Worm (Caenorhabditis elegans) whole organism, L4/young adult: ENCODE measurements around the gene npr-15.

Source experiments
- W03F9.2 ChIP-seq: fragments of 150-350 bp; optimal IDR thresholded peaks from 2 replicates; lab custom pipeline; 2014; ENCODE audit warnings: missing biosample characterization, missing genetic modification characterization
- dao-5 ChIP-seq: sonication (generic microtip); optimal IDR thresholded peaks from 2 replicates; lab custom pipeline; 2016; ENCODE audit warnings: missing genotype, missing genetic modification characterization, moderate library complexity, missing compliant biosample characterization
- him-1 ChIP-seq: sonication (generic microtip); optimal IDR thresholded peaks from 2 replicates; lab custom pipeline; 2016; ENCODE audit warnings: missing genotype, missing genetic modification reagents, missing genetic modification characterization, missing compliant biosample characterization

The npr-15 gene

DNA sequence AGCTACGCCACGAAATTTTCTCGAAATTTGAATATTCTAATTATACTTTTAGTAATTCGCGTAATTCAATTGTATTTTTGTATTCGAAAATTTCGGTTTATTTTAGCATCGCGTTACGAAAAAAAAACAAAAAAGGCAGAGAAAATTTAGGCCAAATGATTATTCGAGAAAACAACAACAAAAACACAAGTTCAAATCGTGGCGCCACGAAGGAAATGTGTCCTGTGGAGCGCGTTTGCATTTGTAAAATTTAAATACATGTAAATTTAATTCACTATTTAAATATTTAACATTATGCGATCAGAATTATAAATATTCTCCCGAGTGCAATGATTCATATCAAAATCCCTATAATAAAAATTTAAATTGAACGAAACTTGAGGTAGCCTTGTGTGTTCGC is 29.3 kb upstream of the npr-15 start:
- no peak for TF ChIP-seq W03F9.2 (tag; lab: Kevin White, UChicago)
- no peak for TF ChIP-seq him-1 (tag; lab: Kevin White, UChicago)
- TF ChIP-seq dao-5 (tag; lab: Kevin White, UChicago), result no peak

DNA sequence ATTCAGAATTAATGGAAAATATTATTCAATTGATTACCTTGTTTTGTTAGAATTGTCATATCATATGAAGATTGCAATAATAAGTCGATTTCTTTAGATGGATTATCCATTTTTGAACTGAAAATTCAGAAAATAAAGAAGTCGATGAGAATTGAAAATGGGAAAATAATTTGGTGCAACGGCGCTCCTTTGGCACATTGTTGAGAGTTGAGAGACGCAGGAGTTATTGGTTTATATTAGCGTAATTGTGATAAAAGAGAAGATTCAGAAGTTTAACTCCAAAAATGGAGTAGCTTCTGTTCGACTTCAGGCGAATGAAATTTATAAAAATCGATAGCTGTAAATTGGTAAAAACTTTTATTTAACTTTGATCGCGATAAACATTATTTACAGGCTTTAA is 25.1 kb upstream of the npr-15 start, which contains the start of gene C14B1.8:
TSS of gene C14B1.8 (minus strand) at position 117 of the 400 bp plus-strand sequence.
- TF ChIP-seq him-1 (tag; lab: Kevin White, UChicago) (no peak), dao-5 (tag; lab: Kevin White, UChicago) (no peak), W03F9.2 (tag; lab: Kevin White, UChicago) (no peak)

DNA sequence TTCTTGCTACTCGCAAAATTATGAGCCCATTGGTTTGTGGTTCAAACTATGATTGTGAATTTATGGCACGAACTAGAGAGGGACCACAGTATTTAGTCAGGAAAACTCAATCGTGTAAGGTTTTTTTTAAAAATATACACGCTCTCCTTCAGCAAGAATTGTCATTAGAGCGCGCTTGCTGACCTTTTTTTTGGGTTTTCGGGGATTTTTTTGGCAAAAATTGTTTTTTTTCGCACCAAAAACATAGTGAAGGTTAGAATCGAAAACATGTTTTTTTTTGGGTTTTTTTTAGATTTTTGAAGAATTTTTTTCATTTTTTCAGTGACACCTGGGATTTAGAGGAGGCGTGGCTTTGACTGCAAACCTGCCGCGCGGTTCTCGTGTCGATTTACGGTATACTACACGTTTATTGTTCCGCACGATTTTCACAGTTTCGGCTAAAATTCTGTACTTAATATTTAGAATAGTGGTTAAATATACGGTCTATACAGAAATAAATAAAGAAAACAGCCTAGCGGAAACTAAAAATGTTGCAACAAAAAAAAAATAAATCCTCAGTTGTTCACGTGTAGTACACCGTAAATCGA is 21.7 kb upstream of the npr-15 start:
- TF ChIP-seq dao-5 (tag; lab: Kevin White, UChicago) (no peak), him-1 (tag; lab: Kevin White, UChicago) (no peak), W03F9.2 (tag; lab: Kevin White, UChicago) (no peak)

DNA sequence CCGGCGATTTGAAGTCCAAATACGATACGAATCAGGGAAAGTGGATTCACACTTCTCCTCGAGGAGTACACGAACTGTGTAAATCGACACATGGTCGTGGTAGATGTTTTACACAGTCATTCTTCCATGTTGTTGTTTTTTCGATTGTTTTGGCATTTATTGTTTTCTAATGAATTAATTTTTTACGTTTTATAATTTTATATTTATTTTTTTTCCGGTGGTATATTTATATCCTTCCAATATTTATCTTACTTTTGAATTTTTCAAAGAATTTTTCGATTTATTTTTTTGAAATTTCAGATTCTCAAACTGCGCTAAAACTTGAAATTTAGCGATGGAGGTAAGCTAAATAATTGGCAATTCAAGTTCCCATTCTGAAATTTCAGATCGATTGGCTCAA is 18.7 kb upstream of the npr-15 start, which contains the start of gene nrde-1:
TSS of gene nrde-1 (plus strand) at position 301 of the 400 bp plus-strand sequence.
- TF ChIP-seq W03F9.2 (tag; lab: Kevin White, UChicago) (no peak), him-1 (tag; lab: Kevin White, UChicago) (no peak)

DNA sequence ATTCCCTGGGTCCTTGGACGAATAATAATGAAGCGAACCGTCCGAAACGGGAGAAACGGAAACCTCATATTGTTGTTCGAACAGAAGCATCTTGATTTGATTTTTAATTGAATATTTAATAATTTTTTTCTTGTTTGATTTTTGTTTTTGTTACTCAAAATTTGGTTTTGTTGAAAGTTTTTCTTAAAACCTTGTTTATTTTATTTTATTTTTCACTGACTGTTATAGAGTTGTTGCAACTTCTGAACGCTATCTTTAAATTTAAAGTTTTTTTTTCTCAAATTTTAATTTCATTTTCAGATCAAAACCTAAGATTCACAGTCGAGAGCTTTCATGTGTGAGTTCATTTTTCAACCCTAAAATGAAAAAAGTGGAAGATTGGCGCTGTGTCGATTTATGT is 14.6 kb upstream of the npr-15 start, which contains the start of gene alkb-8:
TSS of gene alkb-8 (plus strand) at position 301 of the 400 bp plus-strand sequence.
- TF ChIP-seq W03F9.2 (tag; lab: Kevin White, UChicago) (no peak), him-1 (tag; lab: Kevin White, UChicago) (no peak), dao-5 (tag; lab: Kevin White, UChicago) (no peak)

DNA sequence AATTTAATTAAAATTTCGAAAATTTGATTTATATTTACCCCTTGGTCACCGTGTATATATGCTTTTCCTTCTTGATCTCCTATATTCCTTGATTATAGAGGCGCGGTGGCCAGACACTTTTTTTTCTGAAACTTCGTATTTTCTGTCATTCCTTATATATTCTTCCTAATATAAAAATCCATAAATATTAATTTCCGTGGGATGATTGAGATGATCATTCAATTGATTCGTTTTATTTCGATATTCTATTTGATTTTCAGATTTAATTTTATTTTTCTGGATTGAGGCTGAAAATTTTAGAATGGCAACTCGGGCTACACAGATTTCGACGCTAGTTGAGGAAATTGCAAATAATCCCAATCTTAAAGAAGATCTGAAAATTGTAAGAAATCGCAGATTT is 12.1 kb upstream of the npr-15 start, which contains the start of gene dph-1:
TSS of gene dph-1 (plus strand) at position 301 of the 400 bp plus-strand sequence.
- no peak for TF ChIP-seq dao-5 (tag; lab: Kevin White, UChicago)
- no peak for TF ChIP-seq him-1 (tag; lab: Kevin White, UChicago)
- TF ChIP-seq W03F9.2 (tag; lab: Kevin White, UChicago), result no peak

DNA sequence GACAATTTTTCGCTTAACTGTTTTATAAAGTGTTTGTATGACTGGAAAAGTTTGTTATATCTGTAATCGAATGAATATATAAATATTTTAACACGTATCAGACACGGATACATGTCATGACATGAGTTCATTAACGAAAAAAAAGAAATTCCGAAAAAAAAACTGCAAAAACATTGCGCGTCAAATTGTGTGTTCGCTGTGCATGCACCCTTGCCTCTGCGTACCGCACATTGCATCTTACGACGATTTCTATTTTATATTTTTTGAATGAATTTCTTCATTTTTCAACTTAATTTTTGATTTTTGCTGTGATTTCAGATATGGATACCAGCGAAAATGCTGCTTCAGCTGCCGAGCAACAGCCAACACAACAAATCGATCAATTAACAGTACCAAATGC is 10.5 kb upstream of the npr-15 start, which contains the start of gene wdr-5.1:
TSS of gene wdr-5.1 (plus strand) at position 319 of the 400 bp plus-strand sequence.
- TF ChIP-seq dao-5 (tag; lab: Kevin White, UChicago) (no peak), him-1 (tag; lab: Kevin White, UChicago) (no peak), W03F9.2 (tag; lab: Kevin White, UChicago) (no peak)

DNA sequence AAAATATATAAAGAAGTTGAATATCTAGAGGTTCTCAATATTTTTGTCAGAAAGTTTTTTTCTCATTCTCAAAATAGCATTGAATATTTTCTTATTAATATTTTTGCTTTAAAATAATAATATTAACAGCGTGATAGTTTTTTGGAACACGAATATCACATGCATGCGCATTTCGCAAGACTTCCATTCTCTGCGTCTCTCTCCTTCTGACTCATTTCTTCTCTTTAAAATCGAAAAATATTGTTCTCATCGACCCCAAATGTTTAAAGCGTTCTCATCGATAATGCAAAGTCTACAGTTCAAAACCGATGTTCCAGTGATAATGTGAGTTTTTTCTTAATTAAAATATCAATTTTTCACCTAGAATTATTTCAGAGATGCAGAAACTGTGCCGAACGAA is 8.9 kb upstream of the npr-15 start, which contains the start of gene C14B1.3:
TSS of gene C14B1.3 (plus strand) at position 168 of the 400 bp plus-strand sequence.
- TF ChIP-seq W03F9.2 (tag; lab: Kevin White, UChicago), result peak; percentile 45
- no peak for TF ChIP-seq dao-5 (tag; lab: Kevin White, UChicago)
- no peak for TF ChIP-seq him-1 (tag; lab: Kevin White, UChicago)

DNA sequence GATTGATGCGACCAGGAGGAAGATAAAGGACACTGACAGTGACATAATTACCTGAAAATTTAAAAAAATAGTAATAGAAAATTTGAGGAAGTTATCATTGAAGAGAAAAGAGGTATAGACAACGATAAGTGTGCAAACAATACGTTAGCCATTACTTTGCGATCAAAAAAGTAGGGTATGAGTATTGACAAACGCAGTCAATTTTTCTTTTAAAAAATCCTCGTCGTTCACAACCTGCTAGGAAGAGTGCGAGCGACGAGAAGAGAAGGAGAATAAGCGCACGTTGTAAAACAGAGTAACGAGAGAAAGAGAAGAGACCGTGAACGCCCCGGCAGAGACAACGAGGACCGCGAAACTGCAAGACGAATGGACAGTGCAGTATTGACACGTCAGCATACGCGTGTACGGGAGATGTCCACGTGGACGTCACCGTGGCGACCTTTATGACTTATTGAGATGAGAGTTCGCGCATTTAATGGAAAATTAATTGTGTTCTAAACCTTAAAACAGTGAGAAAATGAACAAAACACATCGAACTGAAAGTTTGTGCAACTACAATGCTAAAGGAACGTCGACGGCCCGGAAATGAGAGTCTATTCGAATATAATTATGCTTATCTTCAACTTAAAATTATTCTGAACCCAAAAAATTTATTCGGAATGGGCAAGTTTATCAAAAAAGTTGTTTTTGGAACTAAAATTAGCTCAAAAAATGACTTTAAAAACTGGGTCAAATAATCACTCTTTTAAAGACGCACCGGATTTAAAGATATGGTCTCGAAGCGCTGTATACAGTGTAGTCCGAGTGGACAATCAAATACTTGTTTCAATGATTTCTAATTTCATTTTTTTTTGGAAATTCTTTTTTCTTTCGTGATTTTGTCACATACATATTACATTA is 7.2 kb upstream of the npr-15 start, which contains the start of the genes pdi-1 and C14B1.2:
TSS of gene pdi-1 (minus strand) at position 51 of the 900 bp plus-strand sequence.
TSS of gene C14B1.2 (plus strand) at position 850 of the 900 bp plus-strand sequence.
- TF ChIP-seq him-1 (tag; lab: Kevin White, UChicago) (no peak), W03F9.2 (tag; lab: Kevin White, UChicago) (no peak), dao-5 (tag; lab: Kevin White, UChicago) (no peak)

DNA sequence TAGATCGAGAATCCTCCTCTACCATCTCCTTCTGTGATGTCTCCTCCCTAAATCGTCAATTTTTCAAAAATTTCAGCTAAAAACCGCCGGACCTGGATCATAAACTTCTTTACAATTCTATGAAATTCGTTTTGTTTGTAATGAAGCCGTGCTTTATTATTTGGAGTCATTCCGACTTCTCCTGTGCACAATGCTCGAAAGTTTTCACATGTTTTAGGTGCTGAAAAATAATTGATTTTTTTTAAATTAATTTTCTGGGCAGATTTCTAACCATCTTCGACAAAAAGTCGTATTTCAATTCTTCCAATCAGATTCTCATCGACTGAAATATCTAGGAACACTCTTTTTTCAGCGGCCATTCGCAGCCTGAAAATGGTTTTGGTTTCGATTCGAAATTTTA is 4.8 kb upstream of the npr-15 start, which contains the start of gene cyn-9:
TSS of gene cyn-9 (minus strand) at position 366 of the 400 bp plus-strand sequence.
- TF ChIP-seq him-1 (tag; lab: Kevin White, UChicago), result no peak
- TF ChIP-seq W03F9.2 (tag; lab: Kevin White, UChicago), result no peak
- TF ChIP-seq dao-5 (tag; lab: Kevin White, UChicago), result no peak

DNA sequence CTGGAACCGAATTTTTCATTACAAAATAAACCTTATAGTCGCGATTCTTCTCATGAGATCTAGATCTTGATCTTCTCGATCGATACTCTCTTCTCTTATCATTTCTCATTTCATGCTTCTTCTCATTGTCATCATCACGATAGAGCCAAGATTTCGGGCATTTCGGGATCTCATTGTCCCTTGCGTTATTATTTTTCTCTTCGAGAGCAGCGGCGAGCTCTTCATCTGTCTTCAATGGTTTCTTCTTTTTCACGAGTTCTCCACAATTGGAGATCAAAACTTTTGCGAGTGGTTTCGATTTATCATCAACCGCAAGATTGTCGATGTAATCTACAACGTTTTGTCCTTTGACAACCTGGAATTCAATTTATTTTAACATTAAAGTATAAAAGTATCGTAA is 3.9 kb upstream of the npr-15 start:
- no peak for TF ChIP-seq dao-5 (tag; lab: Kevin White, UChicago)
- no peak for TF ChIP-seq W03F9.2 (tag; lab: Kevin White, UChicago)
- TF ChIP-seq him-1 (tag; lab: Kevin White, UChicago), result no peak

DNA sequence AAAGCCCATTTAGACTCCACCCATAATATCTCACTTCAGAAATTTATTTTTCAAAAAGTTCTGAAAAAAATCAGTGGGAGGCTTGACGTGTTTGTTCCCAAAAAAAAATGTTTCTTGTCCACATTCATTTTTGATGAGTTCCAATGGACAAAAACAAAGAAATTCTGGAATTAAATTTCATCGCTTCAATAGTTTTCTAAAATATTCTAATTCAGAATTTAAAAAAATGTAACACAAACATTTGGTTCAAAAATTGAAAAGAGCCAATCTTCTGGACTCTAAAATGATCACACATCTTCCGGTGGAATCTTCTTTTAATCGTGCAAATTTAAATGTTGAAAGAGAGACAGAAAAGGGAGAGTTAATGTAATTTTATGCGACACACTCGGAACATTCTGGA is 2.0 kb downstream of the npr-15 start:
- no peak for TF ChIP-seq W03F9.2 (tag; lab: Kevin White, UChicago)
- no peak for TF ChIP-seq him-1 (tag; lab: Kevin White, UChicago)
- TF ChIP-seq dao-5 (tag; lab: Kevin White, UChicago), result no peak
